Worm (Caenorhabditis elegans) whole organism, L4/young adult: ENCODE measurements around the gene F59B2.9.
"Not testable (repeated sequence)": the region's sequence is repeated elsewhere in the genome, so short reads cannot be mapped to it uniquely, and the experiment has no call there.

Source experiments
- W03F9.2 ChIP-seq: fragments of 150-350 bp; optimal IDR thresholded peaks from 2 replicates; lab custom pipeline; 2014; ENCODE audit warnings: missing biosample characterization, missing genetic modification characterization
- dao-5 ChIP-seq: sonication (generic microtip); optimal IDR thresholded peaks from 2 replicates; lab custom pipeline; 2016; ENCODE audit warnings: missing genotype, missing genetic modification characterization, moderate library complexity, missing compliant biosample characterization
- him-1 ChIP-seq: sonication (generic microtip); optimal IDR thresholded peaks from 2 replicates; lab custom pipeline; 2016; ENCODE audit warnings: missing genotype, missing genetic modification reagents, missing genetic modification characterization, missing compliant biosample characterization

F59B2.9 gene

ce11 chrIII:9037658-9038057 is 25.4 kb upstream of the F59B2.9 start, which contains the start of gene R107.9:
Gene R107.9, plus strand, starts transcription at chrIII:9037958.
- TF ChIP-seq dao-5 (tag; lab: Kevin White, UChicago) (no peak), W03F9.2 (no peak), him-1 (tag; lab: Kevin White, UChicago) (no peak)

ce11 chrIII:9035037-9035436 is 22.8 kb upstream of the F59B2.9 start:
- TF ChIP-seq W03F9.2 = no peak
- TF ChIP-seq dao-5 (tag; lab: Kevin White, UChicago) = no peak
- no peak for TF ChIP-seq him-1 (tag; lab: Kevin White, UChicago)

DNA sequence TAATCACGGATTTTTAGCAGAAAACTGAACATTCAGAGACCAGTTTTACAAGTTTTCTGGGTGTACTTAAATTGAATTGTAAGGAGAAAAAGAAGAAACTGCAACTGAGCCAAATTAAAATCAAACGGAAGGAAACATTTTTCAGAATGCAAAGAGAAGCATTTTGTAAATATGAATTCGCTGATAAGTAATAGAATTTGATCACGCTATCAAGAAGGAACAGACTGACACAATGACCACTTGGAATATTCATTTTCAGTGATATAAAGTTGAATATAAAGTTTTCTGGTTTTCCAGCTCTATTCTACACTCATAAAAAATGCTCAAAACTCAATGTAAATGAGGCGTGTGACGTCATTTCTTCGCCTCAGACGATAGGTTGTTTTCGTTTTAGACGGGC is 21.9 kb upstream of the F59B2.9 start:
- TF ChIP-seq him-1 (tag; lab: Kevin White, UChicago) = no peak
- TF ChIP-seq dao-5 (tag; lab: Kevin White, UChicago) = no peak
- TF ChIP-seq W03F9.2 = no peak

- TF ChIP-seq him-1 (tag; lab: Kevin White, UChicago) (no peak), W03F9.2 (no peak), dao-5 (tag; lab: Kevin White, UChicago) (no peak)
Measured at ce11 chrIII:9030818-9031217, 18.6 kb upstream of the F59B2.9 start.

- TF ChIP-seq dao-5 (tag; lab: Kevin White, UChicago) (no peak), him-1 (tag; lab: Kevin White, UChicago) (no peak), W03F9.2 (no peak)
Measured at ce11 chrIII:9026951-9027350, 14.7 kb upstream of the F59B2.9 start, which contains the start of gene F59B2.13. Gene F59B2.13, minus strand, starts transcription at chrIII:9027051.

- TF ChIP-seq dao-5 (tag; lab: Kevin White, UChicago) (no peak), W03F9.2 (no peak), him-1 (tag; lab: Kevin White, UChicago) (no peak)
Measured at ce11 chrIII:9023601-9024000, 11.4 kb upstream of the F59B2.9 start.

- TF ChIP-seq W03F9.2 = no peak
- no peak for TF ChIP-seq dao-5 (tag; lab: Kevin White, UChicago)
- no peak for TF ChIP-seq him-1 (tag; lab: Kevin White, UChicago)
Measured at ce11 chrIII:9022535-9022934, 10.3 kb upstream of the F59B2.9 start, which contains the start of gene F59B2.14. Gene F59B2.14, minus strand, starts transcription at chrIII:9022635.

- TF ChIP-seq him-1 (tag; lab: Kevin White, UChicago) (no peak), dao-5 (tag; lab: Kevin White, UChicago) (no peak), W03F9.2 (no peak)
Measured at ce11 chrIII:9017181-9017651, 5.0 kb upstream of the F59B2.9 start, which contains the start of gene F59B2.12. Gene F59B2.12, plus strand, starts transcription at chrIII:9017601.

DNA sequence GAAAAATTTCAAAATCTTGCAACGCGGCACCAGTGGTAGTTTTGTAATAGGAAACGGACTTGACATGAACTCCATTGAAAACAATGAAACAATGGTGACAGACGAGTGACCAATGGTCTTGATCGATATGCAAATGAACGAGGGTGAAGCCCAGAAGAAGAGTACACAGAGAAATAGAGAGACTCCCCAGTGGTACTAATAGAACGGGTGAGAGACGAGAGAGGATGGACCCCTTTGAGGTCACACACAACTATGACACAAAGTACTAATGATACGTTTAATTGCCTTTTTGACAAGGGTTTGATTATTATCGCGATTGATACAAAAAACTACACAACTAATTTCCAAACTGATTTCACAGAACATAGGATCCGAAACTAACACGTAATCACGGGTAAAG is 2.2 kb downstream of the F59B2.9 start, which contains the start of gene F59B2.8:
Gene F59B2.8 (minus strand): TSS at position 151 of the 400 bp plus-strand sequence.
- TF ChIP-seq W03F9.2 = no peak

ce11 chrIII:9007183-9007582 is 5.0 kb downstream of the F59B2.9 start:
- TF ChIP-seq dao-5 (tag; lab: Kevin White, UChicago) = no peak
- TF ChIP-seq him-1 (tag; lab: Kevin White, UChicago) = no peak
- TF ChIP-seq W03F9.2 = no peak

- TF ChIP-seq W03F9.2; dao-5 (tag; lab: Kevin White, UChicago); him-1 (tag; lab: Kevin White, UChicago): not testable (repeated sequence)
Measured at ce11 chrIII:9005905-9006372, 6.3 kb downstream of the F59B2.9 start, which contains the start of gene rab-6.1. Gene rab-6.1, minus strand, starts transcription at chrIII:9005955.

- TF ChIP-seq him-1 (tag; lab: Kevin White, UChicago) (no peak), dao-5 (tag; lab: Kevin White, UChicago) (no peak), W03F9.2 (no peak)
Measured at ce11 chrIII:9004658-9005057, 7.6 kb downstream of the F59B2.9 start.

- no peak for TF ChIP-seq W03F9.2
- TF ChIP-seq him-1 (tag; lab: Kevin White, UChicago) = no peak
- no peak for TF ChIP-seq dao-5 (tag; lab: Kevin White, UChicago)
Measured at ce11 chrIII:9002545-9002944, 9.7 kb downstream of the F59B2.9 start, which contains the start of the genes F59B2.15 and zif-1. Gene F59B2.15, minus strand, starts transcription at chrIII:9002645. Gene zif-1, plus strand, starts transcription at chrIII:9002779.

DNA sequence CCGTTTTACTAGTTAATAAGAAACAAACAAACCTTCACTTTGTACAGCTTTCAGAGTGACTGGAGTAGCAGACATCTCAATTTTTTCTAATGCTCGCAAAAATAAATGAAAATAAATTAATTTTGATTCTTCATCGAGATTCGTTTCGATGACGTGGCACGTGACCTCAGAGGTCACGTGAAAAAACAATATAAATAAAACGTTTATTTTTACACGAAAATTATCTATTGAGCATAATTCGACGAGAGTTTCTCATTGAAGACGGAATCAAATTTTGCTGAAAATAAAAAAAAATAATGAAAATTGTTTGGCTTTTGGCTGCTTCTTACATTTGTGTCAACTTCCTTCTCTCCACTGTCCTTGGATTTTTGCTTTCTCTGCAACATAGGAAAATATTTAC is 10.3 kb downstream of the F59B2.9 start, which contains the start of gene rpn-6.2:
Gene rpn-6.2 (minus strand): TSS at position 101 of the 400 bp plus-strand sequence.
- no peak for TF ChIP-seq him-1 (tag; lab: Kevin White, UChicago)
- no peak for TF ChIP-seq dao-5 (tag; lab: Kevin White, UChicago)
- TF ChIP-seq W03F9.2 = no peak

DNA sequence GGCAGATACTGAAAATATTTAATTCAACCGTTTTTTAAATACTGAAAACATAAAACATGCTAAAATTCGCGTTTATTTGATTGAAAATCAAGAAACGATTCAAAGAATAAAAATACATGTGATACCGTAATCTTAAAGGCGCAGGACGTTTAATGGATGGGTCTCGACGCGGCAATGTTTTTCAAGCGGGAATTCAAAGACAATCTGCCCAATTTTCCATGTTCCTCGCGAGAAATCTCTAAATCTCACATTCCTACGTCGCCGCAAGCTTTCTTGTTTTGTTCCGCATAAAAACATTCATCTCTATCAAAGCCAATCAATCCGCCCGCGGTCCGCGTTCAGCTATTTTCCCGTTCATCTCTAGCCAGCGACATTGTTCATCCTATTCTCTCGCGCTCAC is 10.7 kb downstream of the F59B2.9 start:
- TF ChIP-seq W03F9.2 (peak; percentile 22), him-1 (tag; lab: Kevin White, UChicago) (no peak)
